Fruit fly (Drosophila melanogaster): ENCODE measurements around the gene lic.

lic gene

dm6 chrX:13128750-13129152, 37.8 kb downstream of the lic start, which contains the start of the genes CG32638, CG15717 and MFS10 (continued):
- TF ChIP-seq Opbp (GFP tag; IDR thresholded peaks at IDR 0.05; ENCODE audit: partially characterized antibody) (peak; percentile 68), CG15601 (tag; optimal IDR thresholded peaks at IDR 0.05) (peak; percentile 80), B-H2 (GFP tag; optimal IDR thresholded peaks at IDR 0.05) (no peak), tll (GFP tag; optimal IDR thresholded peaks at IDR 0.05) (no peak), CHES-1-like (GFP tag; optimal IDR thresholded peaks at IDR 0.05) (peak; percentile 46), CG13123 (GFP tag; optimal IDR thresholded peaks at IDR 0.05) (no peak), cad (GFP tag; optimal IDR thresholded peaks at IDR 0.05) (no peak), YL-1 (GFP tag; optimal IDR thresholded peaks at IDR 0.05) (peak; percentile 9), CG8089 (GFP tag; optimal IDR thresholded peaks at IDR 0.05) (no peak), CG6254 (GFP tag; optimal IDR thresholded peaks at IDR 0.05) (no peak), seq (GFP tag; IDR thresholded peaks at IDR 0.05) (no peak), CG34224 (GFP tag; IDR thresholded peaks at IDR 0.05; ENCODE audit: partially characterized antibody) (no peak; the same call in 2 of the 3 replicates), zen (tag; optimal IDR thresholded peaks at IDR 0.05) (peak; percentile 32), en (GFP tag; optimal IDR thresholded peaks at IDR 0.05) (no peak), CG3838 (GFP tag; optimal IDR thresholded peaks at IDR 0.05) (peak; percentile 0), Blimp-1 (GFP tag; optimal IDR thresholded peaks at IDR 0.05) (no peak), CTCF (GFP tag; optimal IDR thresholded peaks at IDR 0.05) (no peak), sna (GFP tag; IDR thresholded peaks at IDR 0.05; ENCODE audit: partially characterized antibody) (no peak), CG4617 (GFP tag; optimal IDR thresholded peaks at IDR 0.05; ENCODE audit: borderline replicate concordance) (no peak), Jarid2 (GFP tag; optimal IDR thresholded peaks at IDR 0.05) (peak; percentile 73), kni (GFP tag; optimal IDR thresholded peaks at IDR 0.05) (no peak), CG17385 (GFP tag; optimal IDR thresholded peaks at IDR 0.05) (no peak), Antp (GFP tag; optimal IDR thresholded peaks at IDR 0.05) (no peak), nerfin-1 (tag; optimal IDR thresholded peaks at IDR 0.05) (peak; percentile 4), CG9817 (tag; optimal IDR thresholded peaks at IDR 0.05) (no peak), CG13894 (tag; optimal IDR thresholded peaks at IDR 0.05) (peak; percentile 67), CG3281 (GFP tag; optimal IDR thresholded peaks at IDR 0.05) (no peak), CG7839 (tag; optimal IDR thresholded peaks at IDR 0.05) (peak; percentile 0), CG12769 (tag; optimal IDR thresholded peaks at IDR 0.05) (peak; percentile 55), CG14965 (GFP tag; optimal IDR thresholded peaks at IDR 0.05; ENCODE audit: borderline replicate concordance) (no peak), Vsx1 (GFP tag; optimal IDR thresholded peaks at IDR 0.05) (no peak), Hmr (GFP tag; optimal IDR thresholded peaks at IDR 0.05) (peak; percentile 69), zfh1 (GFP tag; IDR thresholded peaks at IDR 0.05) (peak; percentile 31; the same call in 1 of the 3 replicates), amos (GFP tag; IDR thresholded peaks at IDR 0.05; ENCODE audit: partially characterized antibody) (peak; percentile 52), ro (GFP tag; IDR thresholded peaks at IDR 0.05) (no peak), Myb (GFP tag; optimal IDR thresholded peaks at IDR 0.05) (peak; percentile 58), CG13287 (GFP tag; IDR thresholded peaks at IDR 0.05; ENCODE audit: partially characterized antibody) (peak; percentile 59), row (GFP tag; IDR thresholded peaks at IDR 0.05) (peak; percentile 56), Sox100B (GFP tag; optimal IDR thresholded peaks at IDR 0.05) (no peak), Meics (GFP tag; optimal IDR thresholded peaks at IDR 0.05) (peak; percentile 3), stc (GFP tag; IDR thresholded peaks at IDR 0.05) (no peak), bbx (GFP tag; IDR thresholded peaks at IDR 0.05; ENCODE audit: partially characterized antibody) (0 out of 2 replicates have a peak, but pooled peaks have one; percentile 24), CG32772 (GFP tag; IDR thresholded peaks at IDR 0.05) (no peak), CG2120 (GFP tag; optimal IDR thresholded peaks at IDR 0.05) (peak; percentile 33), CG3847 (GFP tag; IDR thresholded peaks at IDR 0.05) (peak; percentile 38), tgo (GFP tag; IDR thresholded peaks at IDR 0.05) (no peak), HLHmδ (GFP tag; optimal IDR thresholded peaks at IDR 0.05) (no peak), fd96Cb (tag; optimal IDR thresholded peaks at IDR 0.05) (no peak), CG1832 (GFP tag; optimal IDR thresholded peaks at IDR 0.05) (no peak), CG7556 (GFP tag; optimal IDR thresholded peaks at IDR 0.05) (no peak)

Measured in whole organism, embryonic.